Fruit fly (Drosophila melanogaster): ENCODE data around the gene eEF1alpha2.

Gene eEF1alpha2

dm6 chr3R:31706142-31706894, 31.9 kb upstream of the eEF1alpha2 start:
- TF ChIP-seq CG11617 (GFP tag; optimal IDR thresholded peaks at IDR 0.05) (no peak), tj (GFP tag; optimal IDR thresholded peaks at IDR 0.05) (no peak), cnc (optimal IDR thresholded peaks at IDR 0.05) (no peak), toe (GFP tag; optimal IDR thresholded peaks at IDR 0.05) (no peak), CG5204 (GFP tag; optimal IDR thresholded peaks at IDR 0.05) (no peak), CG14711 (tag; optimal IDR thresholded peaks at IDR 0.05) (no peak), kay (GFP tag; ENCODE audit: borderline replicate concordance) (no peak)

- TF ChIP-seq pad (GFP tag; optimal IDR thresholded peaks at IDR 0.05) = no peak
- no peak for TF ChIP-seq tj (GFP tag; optimal IDR thresholded peaks at IDR 0.05)
- TF ChIP-seq CG7101 (tag; optimal IDR thresholded peaks at IDR 0.05) = no peak
- TF ChIP-seq Crg-1 (GFP tag; optimal IDR thresholded peaks at IDR 0.05) = no peak
- TF ChIP-seq CG1620 (GFP tag; optimal IDR thresholded peaks at IDR 0.05) = no peak
- TF ChIP-seq CG12768 (GFP tag; optimal IDR thresholded peaks at IDR 0.05) = no peak
- no peak for TF ChIP-seq toe (GFP tag; optimal IDR thresholded peaks at IDR 0.05)
- no peak for TF ChIP-seq CG7045 (GFP tag; optimal IDR thresholded peaks at IDR 0.05)
- no peak for TF ChIP-seq Hr96 (GFP tag; optimal IDR thresholded peaks at IDR 0.05)
- no peak for TF ChIP-seq CG33017 (tag; optimal IDR thresholded peaks at IDR 0.05)
- no peak for TF ChIP-seq CG5204 (GFP tag; optimal IDR thresholded peaks at IDR 0.05)
- TF ChIP-seq CG14711 (tag; optimal IDR thresholded peaks at IDR 0.05) = no peak
- no peak for TF ChIP-seq cic (GFP tag; optimal IDR thresholded peaks at IDR 0.05)
- TF ChIP-seq ovo (GFP tag; optimal IDR thresholded peaks at IDR 0.05) = no peak
- no peak for TF ChIP-seq Mnt (GFP tag; optimal IDR thresholded peaks at IDR 0.05)
- TF ChIP-seq CG11617 (GFP tag; optimal IDR thresholded peaks at IDR 0.05) = no peak
- no peak for TF ChIP-seq cnc (optimal IDR thresholded peaks at IDR 0.05)
- TF ChIP-seq bab1 (GFP tag; optimal IDR thresholded peaks at IDR 0.05) = no peak
Observed at dm6 chr3R:31706895-31707238, 31.4 kb upstream of the eEF1alpha2 start.

- TF ChIP-seq CG12768 (GFP tag; optimal IDR thresholded peaks at IDR 0.05) (no peak), cnc (optimal IDR thresholded peaks at IDR 0.05) (no peak), ovo (GFP tag; optimal IDR thresholded peaks at IDR 0.05) (no peak), tj (GFP tag; optimal IDR thresholded peaks at IDR 0.05) (no peak), kay (GFP tag; ENCODE audit: borderline replicate concordance) (no peak), CG5204 (GFP tag; optimal IDR thresholded peaks at IDR 0.05) (no peak), cic (GFP tag; optimal IDR thresholded peaks at IDR 0.05) (no peak), CG1620 (GFP tag; optimal IDR thresholded peaks at IDR 0.05) (no peak), toe (GFP tag; optimal IDR thresholded peaks at IDR 0.05) (no peak), Clk (GFP tag; optimal IDR thresholded peaks at IDR 0.05) (no peak), pad (GFP tag; optimal IDR thresholded peaks at IDR 0.05) (no peak)
Observed at dm6 chr3R:31708240-31708639, 30.0 kb upstream of the eEF1alpha2 start, which contains the start of gene CG42693. CG42693 (minus strand) TSS chr3R:31708340.

dm6 chr3R:31709142-31709541, 29.1 kb upstream of the eEF1alpha2 start:
- no peak for TF ChIP-seq kay (GFP tag; ENCODE audit: borderline replicate concordance)

- TF ChIP-seq CG14711 (tag; optimal IDR thresholded peaks at IDR 0.05) (no peak), CG5204 (GFP tag; optimal IDR thresholded peaks at IDR 0.05) (no peak), cnc (optimal IDR thresholded peaks at IDR 0.05) (no peak), ovo (GFP tag; optimal IDR thresholded peaks at IDR 0.05) (no peak), Mnt (GFP tag; optimal IDR thresholded peaks at IDR 0.05) (no peak), toe (GFP tag; optimal IDR thresholded peaks at IDR 0.05) (no peak), CG33017 (tag; optimal IDR thresholded peaks at IDR 0.05) (no peak), kay (GFP tag; ENCODE audit: borderline replicate concordance) (no peak), pad (GFP tag; optimal IDR thresholded peaks at IDR 0.05) (no peak), Crg-1 (GFP tag; optimal IDR thresholded peaks at IDR 0.05) (no peak), CG7101 (tag; optimal IDR thresholded peaks at IDR 0.05) (no peak)
Observed at dm6 chr3R:31709769-31710168, 28.5 kb upstream of the eEF1alpha2 start.

dm6 chr3R:31711270-31712029, 26.8 kb upstream of the eEF1alpha2 start:
- TF ChIP-seq bab1 (GFP tag; optimal IDR thresholded peaks at IDR 0.05) (no peak), CG1620 (GFP tag; optimal IDR thresholded peaks at IDR 0.05) (no peak), CG7045 (GFP tag; optimal IDR thresholded peaks at IDR 0.05) (no peak), CG12768 (GFP tag; optimal IDR thresholded peaks at IDR 0.05) (no peak), Crg-1 (GFP tag; optimal IDR thresholded peaks at IDR 0.05) (no peak), pad (GFP tag; optimal IDR thresholded peaks at IDR 0.05) (peak; percentile 23), Mnt (GFP tag; optimal IDR thresholded peaks at IDR 0.05) (no peak), toe (GFP tag; optimal IDR thresholded peaks at IDR 0.05) (no peak), CG14711 (tag; optimal IDR thresholded peaks at IDR 0.05) (no peak), ovo (GFP tag; optimal IDR thresholded peaks at IDR 0.05) (peak; percentile 60), Hr96 (GFP tag; optimal IDR thresholded peaks at IDR 0.05) (no peak), cnc (optimal IDR thresholded peaks at IDR 0.05) (no peak), CG33017 (tag; optimal IDR thresholded peaks at IDR 0.05) (no peak), kay (GFP tag; ENCODE audit: borderline replicate concordance) (peak; percentile 80), tj (GFP tag; optimal IDR thresholded peaks at IDR 0.05) (peak; percentile 42), CG11617 (GFP tag; optimal IDR thresholded peaks at IDR 0.05) (no peak)
